Worm (Caenorhabditis elegans): ENCODE data around the gene zip-8.

DNA sequence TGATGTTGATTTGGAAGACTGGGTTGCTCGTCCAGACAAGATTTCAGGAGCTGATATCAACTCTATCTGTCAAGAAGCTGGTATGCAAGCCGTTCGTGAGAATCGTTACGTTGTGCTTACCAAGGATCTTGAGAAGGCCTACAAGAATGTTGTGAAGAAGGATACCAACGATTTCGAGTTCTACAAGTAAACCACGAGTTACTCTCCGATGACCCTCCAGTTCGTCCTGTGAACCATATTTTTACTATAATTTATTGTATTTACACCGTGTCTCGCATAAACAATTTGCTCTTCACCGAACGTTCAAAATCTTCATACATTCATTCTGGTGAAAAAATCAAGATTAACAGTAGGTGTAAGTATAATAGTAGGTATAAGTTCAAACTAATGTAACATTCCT is 12.2 kb downstream of the zip-8 start:
- TF ChIP-seq ces-1 (GFP tag; optimal IDR thresholded peaks at IDR 0.05) (no peak), mab-5 (tag; optimal IDR thresholded peaks at IDR 0.05) (no peak), unc-39 (tag; optimal IDR thresholded peaks at IDR 0.05) (no peak), pha-4 (tag; optimal IDR thresholded peaks at IDR 0.05) (no peak), lsy-2 (tag; optimal IDR thresholded peaks at IDR 0.05) (no peak), nhr-237 (tag; optimal IDR thresholded peaks at IDR 0.05) (no peak), nhr-12 (tag; optimal IDR thresholded peaks at IDR 0.05) (no peak), nhr-76 (tag; optimal IDR thresholded peaks at IDR 0.05) (no peak), snpc-4 (tag; optimal IDR thresholded peaks at IDR 0.05) (no peak), flh-1 (GFP tag; optimal IDR thresholded peaks at IDR 0.05) (no peak), mep-1 (tag; optimal IDR thresholded peaks at IDR 0.05) (no peak), nhr-28 (tag; optimal IDR thresholded peaks at IDR 0.05) (no peak), ztf-11 (tag; optimal IDR thresholded peaks at IDR 0.05) (no peak), cnd-1 (tag; optimal IDR thresholded peaks at IDR 0.05) (no peak)

Data from whole organism, mixed stage, embryonic.